Worm (Caenorhabditis elegans) whole organism, young adult: ENCODE results near the gene F09F9.1.

ENCODE experiments used
- B0019.2 ChIP-seq: fragments of 200-800 bp; sonication (Bioruptor generic); conservative IDR thresholded peaks from 2 replicates; pipeline ENCODE4 v1.3.6; 2022; ENCODE audit warnings: missing genetic modification reagents, missing genetic modification characterization, missing compliant biosample characterization
- B0035.1 ChIP-seq: sonication (generic microtip); optimal IDR thresholded peaks from 2 replicates; lab custom pipeline; 2016; ENCODE audit warnings: missing genetic modification characterization, mild to moderate bottlenecking, missing compliant biosample characterization, missing genotype, missing genetic modification reagents
- B0336.3 ChIP-seq: fragments of 200-800 bp; sonication (Bioruptor generic); IDR thresholded peaks from 2 replicates; pipeline ENCODE4 v1.3.6; 2022; ENCODE audit warnings: missing genetic modification characterization, missing compliant biosample characterization
- C17E4.6 ChIP-seq: fragments of 200-800 bp; sonication (Bioruptor generic); IDR thresholded peaks from 2 replicates; pipeline ENCODE4 v1.3.6; 2022; ENCODE audit warnings: missing genetic modification reagents, missing genetic modification characterization, missing compliant biosample characterization
- F22D6.2 ChIP-seq: sonication (generic microtip); optimal IDR thresholded peaks from 2 replicates; lab custom pipeline; 2016; ENCODE audit warnings: mild to moderate bottlenecking, missing genetic modification characterization, missing compliant biosample characterization
- F23B12.7 ChIP-seq: sonication (generic microtip); optimal IDR thresholded peaks from 2 replicates; lab custom pipeline; 2017; ENCODE audit warnings: missing genetic modification characterization, mild to moderate bottlenecking, missing compliant biosample characterization, antibody characterized with exemption, moderate library complexity; ENCODE audit not compliant: insufficient read depth
- F37B4.10 ChIP-seq: fragments of 200-800 bp; sonication (Bioruptor generic); IDR thresholded peaks from 2 replicates; pipeline ENCODE4 v1.3.6; 2022; ENCODE audit warnings: missing genetic modification characterization, missing compliant biosample characterization
- K12H6.12 ChIP-seq: fragments of 200-800 bp; sonication (Bioruptor generic); optimal IDR thresholded peaks from 2 replicates; lab custom pipeline; 2018; ENCODE audit warnings: mild to moderate bottlenecking, missing genetic modification characterization, missing compliant biosample characterization
- T07F8.4 ChIP-seq: sonication (generic microtip); optimal IDR thresholded peaks from 2 replicates; lab custom pipeline; 2016; ENCODE audit warnings: mild to moderate bottlenecking, missing genetic modification characterization, moderate library complexity, missing compliant biosample characterization
- Y67H2A.10 ChIP-seq: fragments of 200-800 bp; sonication (Bioruptor generic); conservative IDR thresholded peaks from 2 replicates; pipeline ENCODE4 v1.3.6; 2022; ENCODE audit warnings: missing genetic modification reagents, missing genetic modification characterization, missing compliant biosample characterization
- Y79H2A.3 ChIP-seq: fragments of 200-800 bp; sonication (Bioruptor generic); conservative IDR thresholded peaks from 2 replicates; pipeline ENCODE4 v1.3.6; 2022; ENCODE audit warnings: missing genetic modification reagents, missing genetic modification characterization, missing compliant biosample characterization
- akir-1 ChIP-seq: fragments of 200-800 bp; sonication (Bioruptor generic); optimal IDR thresholded peaks from 2 replicates; lab custom pipeline; 2018; ENCODE audit warnings: mild to moderate bottlenecking, missing genetic modification characterization, moderate library complexity, missing compliant biosample characterization
- ama-1 ChIP-seq, 3 experiments: fragments of 150-350 bp in 1 of 3; sonication (generic microtip) in 2 of 3; optimal IDR thresholded peaks; 2 replicates each; lab custom pipeline; 2014 to 2018; ENCODE audit warnings: missing biosample characterization in 2 of 3, missing genetic modification characterization in 2 of 3, missing genetic modification reagents in 2 of 3
- bed-1 ChIP-seq: fragments of 200-800 bp; sonication (Bioruptor generic); IDR thresholded peaks from 2 replicates; pipeline ENCODE4 v1.3.6; 2022; ENCODE audit warnings: missing genetic modification reagents, missing genetic modification characterization, missing compliant biosample characterization
- bed-2 ChIP-seq: fragments of 200-800 bp; sonication (Bioruptor generic); IDR thresholded peaks from 2 replicates; pipeline ENCODE4 v1.3.6; 2022; ENCODE audit warnings: missing genetic modification reagents, missing genetic modification characterization, missing compliant biosample characterization
- ceh-40 ChIP-seq: fragments of 200-800 bp; sonication (Bioruptor generic); IDR thresholded peaks from 2 replicates; pipeline ENCODE4 v1.3.6; 2022; ENCODE audit warnings: missing genetic modification characterization, missing compliant biosample characterization
- ceh-79 ChIP-seq: sonication (generic microtip); optimal IDR thresholded peaks from 2 replicates; lab custom pipeline; 2017; ENCODE audit warnings: mild to moderate bottlenecking, missing genetic modification characterization, missing compliant biosample characterization
- chd-7 ChIP-seq: sonication (generic microtip); optimal IDR thresholded peaks from 2 replicates; lab custom pipeline; 2016; ENCODE audit warnings: mild to moderate bottlenecking, missing genetic modification characterization, moderate library complexity, missing compliant biosample characterization
- egl-44 ChIP-seq: fragments of 200-800 bp; sonication (Bioruptor generic); IDR thresholded peaks from 2 replicates; pipeline ENCODE4 v1.3.6; 2022; ENCODE audit warnings: missing genetic modification reagents, missing genetic modification characterization, missing compliant biosample characterization
- ets-4 ChIP-seq: fragments of 200-800 bp; sonication (Bioruptor generic); optimal IDR thresholded peaks from 2 replicates; lab custom pipeline; 2018; ENCODE audit warnings: mild to moderate bottlenecking, missing genetic modification characterization, missing compliant biosample characterization
- fkh-3 ChIP-seq: sonication (generic microtip); optimal IDR thresholded peaks from 2 replicates; lab custom pipeline; 2016; ENCODE audit warnings: mild to moderate bottlenecking, missing genetic modification characterization, missing compliant biosample characterization
- gei-17 ChIP-seq: fragments of 200-800 bp; sonication (Bioruptor generic); optimal IDR thresholded peaks from 2 replicates; lab custom pipeline; 2018; ENCODE audit warnings: mild to moderate bottlenecking, missing genetic modification characterization, missing compliant biosample characterization
- hlh-12 ChIP-seq: sonication (generic microtip); optimal IDR thresholded peaks from 2 replicates; lab custom pipeline; 2016; ENCODE audit warnings: missing genetic modification characterization, missing compliant biosample characterization
- lag-1 ChIP-seq: fragments of 200-800 bp; sonication (Bioruptor generic); IDR thresholded peaks from 2 replicates; pipeline ENCODE4 v1.3.6; 2022; ENCODE audit warnings: missing genetic modification reagents, missing genetic modification characterization, missing compliant biosample characterization
- lin-26 ChIP-seq: fragments of 200-800 bp; sonication (Bioruptor generic); IDR thresholded peaks from 2 replicates; pipeline ENCODE4 v1.3.6; 2022; ENCODE audit warnings: missing genetic modification reagents, missing genetic modification characterization, missing compliant biosample characterization
- madf-10 ChIP-seq: sonication (generic microtip); optimal IDR thresholded peaks from 2 replicates; lab custom pipeline; 2016; ENCODE audit warnings: mild to moderate bottlenecking, missing genetic modification characterization, missing compliant biosample characterization
- madf-3 ChIP-seq: fragments of 200-800 bp; sonication (Bioruptor generic); IDR thresholded peaks from 2 replicates; pipeline ENCODE4 v1.3.6; 2022; ENCODE audit warnings: missing genetic modification reagents, missing genetic modification characterization, missing compliant biosample characterization
- mxl-1 ChIP-seq: sonication (generic microtip); optimal IDR thresholded peaks from 2 replicates; lab custom pipeline; 2016; ENCODE audit warnings: missing genetic modification characterization, missing compliant biosample characterization
- nhr-120 ChIP-seq: fragments of 200-800 bp; sonication (Bioruptor generic); IDR thresholded peaks from 2 replicates; pipeline ENCODE4 v1.3.6; 2022; ENCODE audit warnings: missing genetic modification characterization, missing compliant biosample characterization
- nhr-179 ChIP-seq: sonication (generic microtip); optimal IDR thresholded peaks from 2 replicates; lab custom pipeline; 2016; ENCODE audit warnings: mild to moderate bottlenecking, missing genetic modification characterization, missing compliant biosample characterization
- nhr-80 ChIP-seq: sonication (generic microtip); optimal IDR thresholded peaks from 2 replicates; lab custom pipeline; 2016; ENCODE audit warnings: missing genetic modification characterization, missing compliant biosample characterization
- snpc-4 ChIP-seq, 5 experiments: fragments of 150-350 bp in 1 of 5; sonication (generic microtip) in 4 of 5; optimal IDR thresholded peaks; 2 replicates each; lab custom pipeline; 2014 to 2018; ENCODE audit warnings: missing genetic modification characterization in 5 of 5, missing biosample characterization in 3 of 5, antibody characterized with exemption in 2 of 5, mild to moderate bottlenecking in 2 of 5, missing compliant biosample characterization in 2 of 5, missing genotype in 2 of 5, moderate library complexity in 2 of 5, missing genetic modification reagents in 1 of 5
- somi-1 ChIP-seq: fragments of 200-800 bp; sonication (Bioruptor generic); optimal IDR thresholded peaks from 2 replicates; lab custom pipeline; 2018; ENCODE audit warnings: mild to moderate bottlenecking, missing genetic modification characterization, missing compliant biosample characterization
- sptf-2 ChIP-seq: fragments of 200-800 bp; sonication (Bioruptor generic); optimal IDR thresholded peaks from 2 replicates; lab custom pipeline; 2018; ENCODE audit warnings: mild to moderate bottlenecking, missing genetic modification characterization, missing compliant biosample characterization
- zfh-2 ChIP-seq: fragments of 200-800 bp; sonication (Bioruptor generic); conservative IDR thresholded peaks from 2 replicates; pipeline ENCODE4 v1.3.6; 2022; ENCODE audit warnings: missing genetic modification reagents, missing genetic modification characterization, missing compliant biosample characterization
- ztf-3 ChIP-seq: fragments of 200-800 bp; sonication (Bioruptor generic); optimal IDR thresholded peaks from 2 replicates; lab custom pipeline; 2018; ENCODE audit warnings: mild to moderate bottlenecking, missing genetic modification characterization, missing compliant biosample characterization

The F09F9.1 gene

DNA sequence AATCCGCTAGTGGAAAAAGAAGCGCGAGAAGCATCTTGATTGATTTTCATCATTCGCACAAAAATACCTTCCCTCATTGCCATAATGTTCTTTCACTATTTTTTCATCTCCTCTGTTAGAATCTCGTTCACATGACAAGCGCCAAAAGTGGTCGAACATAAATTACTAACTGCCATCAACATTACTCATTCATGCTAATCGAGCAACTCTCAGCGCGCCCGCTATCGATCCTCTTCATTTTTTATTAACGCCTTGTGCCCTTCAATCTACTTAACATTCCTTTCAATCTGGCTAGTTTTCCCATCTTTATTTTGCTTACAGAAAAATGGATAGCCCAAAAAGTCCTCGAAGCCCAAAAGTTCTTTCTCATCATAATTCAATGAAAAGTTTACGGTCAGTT lies 2.5 kb downstream of the F09F9.1 start, which contains the start of gene F09F9.5:
Gene F09F9.5 (plus strand): TSS at position 301 of the 400 bp plus-strand sequence.
- TF ChIP-seq snpc-4 (GFP tag; optimal IDR thresholded peaks at IDR 0.05; lab: Kevin White, UChicago) (no peak), snpc-4 (tag; optimal IDR thresholded peaks at IDR 0.05; lab: Kevin White, UChicago) (no peak), akir-1 (no peak), egl-44 (GFP tag; lab: Robert Waterston, UW) (no peak), bed-2 (GFP tag; lab: Robert Waterston, UW) (no peak), K12H6.12 (tag; lab: Kevin White, UChicago) (no peak), F22D6.2 (tag; lab: Kevin White, UChicago) (no peak), F23B12.7 (tag; lab: Kevin White, UChicago) (no peak), Y67H2A.10 (no peak), ceh-79 (tag; lab: Kevin White, UChicago) (no peak), nhr-80 (tag; lab: Kevin White, UChicago) (no peak)

DNA sequence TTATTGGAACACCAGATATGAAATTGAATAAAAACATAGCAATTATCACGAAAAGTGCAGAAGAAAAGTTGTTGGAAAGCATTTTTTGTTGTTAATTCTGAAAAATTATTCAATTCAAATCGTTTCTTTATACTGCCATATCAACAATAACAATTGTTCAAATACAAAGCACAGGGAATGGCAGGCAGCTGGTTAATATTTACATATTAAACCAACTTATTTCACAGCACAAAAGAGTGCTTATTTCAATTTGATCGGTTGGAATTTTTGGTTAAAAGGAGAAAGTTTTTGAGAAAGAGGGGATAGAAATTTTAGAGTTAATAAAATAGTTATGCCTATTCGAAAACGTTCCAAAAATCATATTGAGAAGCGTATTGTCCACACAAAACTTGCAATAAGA lies 5.8 kb downstream of the F09F9.1 start, which contains the start of gene F09F9.3:
Gene F09F9.3 (minus strand): TSS at position 101 of the 400 bp plus-strand sequence.
- TF ChIP-seq akir-1 = no peak
- no peak for TF ChIP-seq F22D6.2 (tag; lab: Kevin White, UChicago)

DNA sequence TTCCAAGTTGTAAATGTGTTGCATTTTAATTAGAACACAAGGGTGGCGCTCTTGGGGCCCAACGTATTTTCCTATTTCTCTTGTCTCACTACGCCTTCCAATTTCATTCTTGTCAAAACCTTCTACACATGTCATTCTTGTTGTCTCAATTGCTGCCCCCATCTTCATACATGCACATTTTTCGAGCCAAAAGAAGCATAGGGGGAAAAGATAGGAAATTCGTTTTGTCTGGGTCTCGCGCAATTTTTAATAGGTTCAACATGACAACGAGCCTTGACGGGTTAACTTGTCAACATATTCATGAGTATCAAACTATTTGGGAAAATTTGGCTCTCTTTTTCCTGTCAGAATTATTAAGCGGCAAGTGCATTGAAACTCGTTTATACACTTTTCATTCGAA lies 8.2 kb downstream of the F09F9.1 start:
- TF ChIP-seq snpc-4 (GFP tag; optimal IDR thresholded peaks at IDR 0.05; lab: Kevin White, UChicago) = no peak
- no peak for TF ChIP-seq snpc-4 (tag; optimal IDR thresholded peaks at IDR 0.05; lab: Kevin White, UChicago)
- TF ChIP-seq fkh-3 = no peak
- no peak for TF ChIP-seq F37B4.10 (GFP tag; lab: Robert Waterston, UW)
- no peak for TF ChIP-seq nhr-120 (GFP tag; lab: Robert Waterston, UW)
- TF ChIP-seq T07F8.4 = no peak
- no peak for TF ChIP-seq mxl-1
- TF ChIP-seq akir-1 = no peak
- TF ChIP-seq sptf-2 (GFP tag; lab: Kevin White, UChicago) = no peak
- TF ChIP-seq, all 124 proteins: peak for 0

DNA sequence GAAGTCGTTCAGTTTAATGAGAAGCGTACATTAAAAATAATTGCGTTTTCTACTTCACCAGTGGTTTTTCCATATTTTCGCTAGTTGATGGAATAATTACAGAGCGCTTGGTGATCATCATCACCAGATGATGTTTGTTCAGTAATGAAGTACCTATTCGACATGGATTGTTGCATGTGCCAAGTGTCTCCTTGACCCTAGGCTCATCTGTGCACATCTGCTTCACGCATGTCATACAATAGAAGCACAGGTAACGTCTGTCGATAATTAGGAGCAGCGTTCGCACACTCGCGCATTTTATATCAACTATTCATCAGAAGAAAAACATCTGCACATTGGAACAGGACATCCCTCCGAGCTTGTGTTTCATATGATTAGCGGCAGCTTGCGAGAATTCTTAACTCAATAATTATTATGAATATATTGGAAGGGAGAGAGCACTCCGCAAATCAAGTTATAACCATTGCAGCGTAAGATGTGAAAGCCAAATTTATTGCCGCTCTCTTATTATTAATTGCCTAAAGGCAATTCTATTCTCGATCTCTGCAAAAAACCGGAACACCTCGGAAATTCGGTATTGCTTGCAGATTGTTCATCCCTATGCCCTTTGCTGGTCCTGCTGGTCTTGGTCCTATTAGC lies 10.2 kb downstream of the F09F9.1 start:
- TF ChIP-seq hlh-12 (tag; lab: Kevin White, UChicago) = no peak
- no peak for TF ChIP-seq lag-1 (GFP tag; lab: Robert Waterston, UW)
- TF ChIP-seq T07F8.4 = no peak

DNA sequence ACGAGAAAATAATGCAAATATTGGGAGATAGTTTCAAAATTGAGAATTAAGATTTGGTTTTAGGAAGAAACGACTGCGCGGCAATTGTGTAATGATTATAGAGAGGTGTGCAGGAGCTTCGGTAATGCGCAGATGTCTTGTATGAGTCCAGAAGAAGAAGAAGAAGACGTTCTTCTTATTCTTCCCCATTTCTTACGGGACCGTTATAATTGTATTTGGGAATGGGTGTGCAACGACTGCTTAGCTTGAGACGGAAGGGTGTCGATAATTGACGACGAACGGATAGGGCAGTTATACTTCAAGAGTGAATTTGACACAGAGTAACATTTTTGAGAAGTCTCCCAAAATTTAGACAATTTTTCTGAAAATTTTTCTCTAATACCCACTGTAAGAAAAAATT lies 13.6 kb downstream of the F09F9.1 start:
- TF ChIP-seq C17E4.6 (GFP tag; lab: Robert Waterston, UW) (no peak), nhr-179 (no peak), B0035.1 (no peak), akir-1 (no peak), egl-44 (GFP tag; lab: Robert Waterston, UW) (no peak), Y67H2A.10 (no peak), madf-3 (GFP tag; lab: Robert Waterston, UW) (no peak), somi-1 (GFP tag; lab: Kevin White, UChicago) (no peak), ztf-3 (no peak)

DNA sequence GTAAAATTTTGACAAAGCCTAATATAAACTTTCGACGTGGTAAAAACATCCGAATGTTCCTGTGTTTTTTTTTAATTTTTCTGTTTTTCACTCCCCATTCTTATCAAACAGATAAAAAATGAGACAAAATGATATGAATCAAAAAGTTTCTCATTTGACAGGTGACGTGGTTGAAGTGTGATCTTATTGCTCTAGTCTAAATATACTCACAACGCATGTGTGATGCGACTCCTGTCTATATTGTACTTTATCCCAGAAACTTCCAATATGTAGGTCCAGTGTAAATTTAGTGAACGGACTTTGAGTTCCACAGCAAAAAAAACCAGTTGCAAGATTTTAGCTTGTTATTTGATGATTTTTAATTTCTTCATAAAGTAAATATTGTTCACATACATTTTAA lies 16.2 kb downstream of the F09F9.1 start:
- TF ChIP-seq madf-3 (GFP tag; lab: Robert Waterston, UW) (no peak), madf-10 (tag; lab: Kevin White, UChicago) (no peak), Y67H2A.10 (no peak), egl-44 (GFP tag; lab: Robert Waterston, UW) (no peak), zfh-2 (GFP tag; lab: Robert Waterston, UW) (no peak), nhr-179 (no peak), B0019.2 (GFP tag; lab: Robert Waterston, UW) (no peak), Y79H2A.3 (GFP tag; lab: Robert Waterston, UW) (no peak), ets-4 (GFP tag; lab: Kevin White, UChicago) (no peak), lin-26 (GFP tag; lab: Robert Waterston, UW) (no peak), gei-17 (GFP tag; lab: Kevin White, UChicago) (no peak), bed-1 (GFP tag; lab: Robert Waterston, UW) (no peak), B0336.3 (no peak), ceh-40 (GFP tag; lab: Robert Waterston, UW) (no peak), ama-1 (optimal IDR thresholded peaks at IDR 0.05; lab: Kevin White, UChicago) (no peak), ama-1 (GFP tag; optimal IDR thresholded peaks at IDR 0.05; lab: Kevin White, UChicago) (no peak), chd-7 (tag; lab: Kevin White, UChicago) (no peak)
